Worm (Caenorhabditis elegans): Measurements from ENCODE around the gene Y97E10AR.4.

Gene Y97E10AR.4

ce11 chrV:7977701-7978461 is 32.2 kb downstream of the Y97E10AR.4 start, which contains the start of gene let-413:
Gene let-413, minus strand, starts transcription at chrV:7977776.
- no peak for TF ChIP-seq ama-1 (optimal IDR thresholded peaks at IDR 0.05)
- TF ChIP-seq pqm-1 (tag; optimal IDR thresholded peaks at IDR 0.05): peak; percentile 67
- TF ChIP-seq pha-4 (tag; optimal IDR thresholded peaks at IDR 0.05): peak; percentile 47
- TF ChIP-seq elt-1 (tag; optimal IDR thresholded peaks at IDR 0.05): no peak
- TF ChIP-seq lin-15B (tag; optimal IDR thresholded peaks at IDR 0.05): no peak
- peak; percentile 62 for TF ChIP-seq elt-2 (tag; optimal IDR thresholded peaks at IDR 0.05)
- TF ChIP-seq sea-2 (GFP tag; optimal IDR thresholded peaks at IDR 0.05): no peak
- TF ChIP-seq nfya-1 (tag; optimal IDR thresholded peaks at IDR 0.05; ENCODE audit: insufficient read depth): peak; percentile 25
- no peak for TF ChIP-seq mdl-1 (tag; optimal IDR thresholded peaks at IDR 0.05)
- TF ChIP-seq lsy-12 (tag; optimal IDR thresholded peaks at IDR 0.05): no peak
- TF ChIP-seq nhr-76 (tag; optimal IDR thresholded peaks at IDR 0.05): no peak

DNA sequence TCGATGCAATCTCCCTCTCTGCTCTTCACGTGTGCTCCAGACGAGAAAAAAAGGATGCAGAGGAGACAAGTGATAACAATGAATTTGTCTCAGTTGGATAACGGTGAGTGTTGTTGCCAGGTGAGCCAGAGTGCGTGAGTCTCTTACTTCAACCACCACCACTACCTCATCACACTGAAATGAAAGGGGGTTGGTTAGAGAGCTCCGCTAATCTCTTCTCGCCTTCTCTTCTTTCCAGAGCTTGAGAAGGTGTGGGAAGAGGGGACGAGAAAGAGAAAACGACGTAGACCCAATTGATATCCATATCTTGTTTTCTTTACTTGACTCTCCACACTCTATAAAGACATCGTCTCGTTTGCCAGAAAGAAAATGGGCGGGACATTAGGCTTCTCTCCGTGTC is 38.7 kb downstream of the Y97E10AR.4 start:
- TF ChIP-seq unc-39 (tag; optimal IDR thresholded peaks at IDR 0.05) (no peak), mml-1 (tag; optimal IDR thresholded peaks at IDR 0.05) (no peak), eor-1 (tag; optimal IDR thresholded peaks at IDR 0.05) (no peak), jun-1 (tag; optimal IDR thresholded peaks at IDR 0.05) (no peak), fos-1 (tag; optimal IDR thresholded peaks at IDR 0.05) (no peak), nhr-11 (tag; optimal IDR thresholded peaks at IDR 0.05) (no peak), ama-1 (optimal IDR thresholded peaks at IDR 0.05) (no peak), ztf-11 (tag; optimal IDR thresholded peaks at IDR 0.05) (no peak), lin-39 (tag; optimal IDR thresholded peaks at IDR 0.05) (no peak), elt-2 (tag; optimal IDR thresholded peaks at IDR 0.05) (no peak), ztf-4 (tag; optimal IDR thresholded peaks at IDR 0.05) (no peak), nhr-28 (tag; optimal IDR thresholded peaks at IDR 0.05) (no peak)

DNA sequence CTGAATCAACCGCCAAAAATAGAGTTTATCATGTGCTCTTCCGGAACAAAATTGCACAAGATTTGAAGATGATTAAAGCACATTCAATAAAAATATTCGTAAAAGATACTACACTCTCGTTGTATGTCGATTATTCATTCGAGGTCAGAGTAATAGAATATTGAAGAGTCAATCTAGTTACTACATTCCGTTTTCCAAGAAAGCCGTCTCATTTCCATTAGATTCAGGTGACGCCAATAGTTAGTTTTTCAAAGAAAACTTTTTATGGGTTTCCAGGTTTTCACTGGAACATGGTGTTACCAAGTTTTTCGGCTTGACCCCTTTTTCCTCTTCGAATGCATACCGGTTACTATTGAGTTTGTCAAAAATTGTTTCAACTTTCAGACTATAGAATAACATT is 39.5 kb downstream of the Y97E10AR.4 start:
- no peak for TF ChIP-seq nhr-12 (tag; optimal IDR thresholded peaks at IDR 0.05)

DNA sequence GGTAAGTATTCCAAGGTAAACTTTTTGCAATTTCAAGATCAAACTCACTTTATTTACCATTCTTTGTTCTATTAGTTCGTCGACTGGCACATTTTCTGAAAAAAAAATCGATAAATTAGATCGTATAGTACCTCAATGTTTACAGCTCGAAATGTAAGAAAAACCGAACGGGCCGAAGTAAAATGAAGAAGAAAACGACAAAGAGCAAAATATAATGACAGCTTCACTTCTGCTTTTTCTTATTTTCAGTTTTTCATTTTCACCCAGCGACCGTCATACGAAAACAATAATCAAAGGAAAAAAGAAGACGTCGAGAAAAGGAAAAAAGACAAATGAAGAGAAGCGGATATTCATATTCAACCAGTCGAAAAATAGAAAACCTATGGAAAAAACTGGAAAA is 40.9 kb downstream of the Y97E10AR.4 start, which contains the start of gene che-7:
Gene che-7 (minus strand): TSS at position 101 of the 400 bp plus-strand sequence.
- TF ChIP-seq ceh-28 (tag; optimal IDR thresholded peaks at IDR 0.05) (peak; percentile 13), elt-3 (tag; optimal IDR thresholded peaks at IDR 0.05) (no peak), hmg-11 (tag; optimal IDR thresholded peaks at IDR 0.05) (no peak), lin-15B (tag; optimal IDR thresholded peaks at IDR 0.05) (no peak)

DNA sequence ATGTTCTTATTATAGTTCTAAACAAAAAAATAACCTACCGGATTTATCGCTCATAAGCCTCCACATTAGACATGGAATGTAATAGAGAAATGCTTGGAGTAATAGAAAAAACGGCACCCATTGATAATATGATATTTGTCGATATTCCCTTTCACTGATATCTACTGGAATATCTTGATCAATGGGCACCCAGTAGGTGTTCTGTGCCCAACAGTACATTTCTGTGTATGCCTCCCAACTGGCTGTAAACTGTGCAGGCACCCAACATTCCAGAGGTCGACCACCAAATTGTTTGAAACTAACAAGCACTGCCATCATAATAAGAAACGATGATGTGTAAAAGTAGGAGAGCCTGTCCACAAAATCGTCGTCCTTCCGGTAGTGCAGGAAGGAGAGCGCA is 45.6 kb downstream of the Y97E10AR.4 start:
- no peak for TF ChIP-seq fkh-10 (GFP tag; optimal IDR thresholded peaks at IDR 0.05)
- no peak for TF ChIP-seq ceh-9 (tag; optimal IDR thresholded peaks at IDR 0.05)
- no peak for TF ChIP-seq nhr-28 (tag; optimal IDR thresholded peaks at IDR 0.05)
- no peak for TF ChIP-seq nhr-11 (tag; optimal IDR thresholded peaks at IDR 0.05)
- no peak for TF ChIP-seq mml-1 (tag; optimal IDR thresholded peaks at IDR 0.05)
- TF ChIP-seq lin-39 (tag; optimal IDR thresholded peaks at IDR 0.05): no peak

ce11 chrV:7958740-7959320 is 51.2 kb downstream of the Y97E10AR.4 start, which contains the start of the genes clec-217 and F26D11.2:
Gene clec-217, minus strand, starts transcription at chrV:7958840.
Gene F26D11.2, plus strand, starts transcription at chrV:7959270.
- TF ChIP-seq daf-12 (tag; optimal IDR thresholded peaks at IDR 0.05): no peak
- no peak for TF ChIP-seq zag-1 (tag; optimal IDR thresholded peaks at IDR 0.05)
- TF ChIP-seq fos-1 (tag; optimal IDR thresholded peaks at IDR 0.05): no peak
- no peak for TF ChIP-seq nhr-43 (tag; optimal IDR thresholded peaks at IDR 0.05; ENCODE audit: poor library complexity, severe bottlenecking)
- no peak for TF ChIP-seq nhr-12 (tag; optimal IDR thresholded peaks at IDR 0.05)
- no peak for TF ChIP-seq elt-2 (tag; optimal IDR thresholded peaks at IDR 0.05)
- TF ChIP-seq elt-1 (tag; optimal IDR thresholded peaks at IDR 0.05): no peak
- no peak for TF ChIP-seq nhr-28 (tag; optimal IDR thresholded peaks at IDR 0.05)
- TF ChIP-seq unc-62 (GFP tag; optimal IDR thresholded peaks at IDR 0.05): no peak
- TF ChIP-seq nfya-1 (tag; optimal IDR thresholded peaks at IDR 0.05; ENCODE audit: insufficient read depth): no peak
- no peak for TF ChIP-seq aly-2 (tag; optimal IDR thresholded peaks at IDR 0.05)
- no peak for TF ChIP-seq ztf-11 (tag; optimal IDR thresholded peaks at IDR 0.05)
- no peak for TF ChIP-seq ceh-82 (tag; optimal IDR thresholded peaks at IDR 0.05)

Measured in whole organism, L3 larva.